Fruit fly (Drosophila melanogaster) whole organism, wandering third instar larva: ENCODE data around the gene CG17549.

Experiments used
- Abd-B ChIP-seq: fragments of >200 bp; optimal IDR thresholded peaks from 2 replicates; lab custom pipeline; 2017; ENCODE audit warnings: missing biosample characterization, missing genetic modification characterization
- CG32264 ChIP-seq: fragments of 200-800 bp; sonication (Bioruptor generic); optimal IDR thresholded peaks from 2 replicates; lab custom pipeline; 2016; ENCODE audit warnings: missing biosample characterization, missing genetic modification characterization
- CG9705 ChIP-seq: fragments of 200-800 bp; sonication (Bioruptor generic); optimal IDR thresholded peaks from 2 replicates; lab custom pipeline; 2018; ENCODE audit warnings: missing biosample characterization, mild to moderate bottlenecking, missing genetic modification characterization
- CrebA ChIP-seq: fragments of 200-800 bp; sonication (Bioruptor generic); optimal IDR thresholded peaks from 2 replicates; lab custom pipeline; 2016; ENCODE audit warnings: missing biosample characterization, mild to moderate bottlenecking, missing genetic modification characterization, borderline replicate concordance
- Dfd ChIP-seq: fragments of >200 bp; optimal IDR thresholded peaks from 2 replicates; lab custom pipeline; 2017; ENCODE audit warnings: missing biosample characterization, missing genetic modification characterization
- Dif ChIP-seq: fragments of 200-275, 200-300 bp; sonication (Bioruptor generic); optimal IDR thresholded peaks from 2 replicates; lab custom pipeline; 2018; ENCODE audit warnings: missing biosample characterization, missing genetic modification characterization; ENCODE audit not compliant: partially characterized antibody
- GATAd ChIP-seq: sonication (Bioruptor generic); optimal IDR thresholded peaks from 2 replicates; lab custom pipeline; 2016; ENCODE audit warnings: missing biosample characterization, missing genetic modification characterization
- HLH106 ChIP-seq: fragments of 200-800 bp; optimal IDR thresholded peaks from 3 replicates; lab custom pipeline; 2019; ENCODE audit warnings: missing biosample characterization, mild to moderate bottlenecking, missing genetic modification characterization, moderate library complexity
- Hnf4 ChIP-seq: fragments of 200-800 bp; sonication (Bioruptor generic); optimal IDR thresholded peaks from 2 replicates; lab custom pipeline; 2016; ENCODE audit warnings: missing biosample characterization, mild to moderate bottlenecking, missing genetic modification characterization
- Hr78 ChIP-seq: fragments of >200 bp; optimal IDR thresholded peaks from 2 replicates; lab custom pipeline; 2017; ENCODE audit warnings: missing biosample characterization, missing genetic modification characterization
- Hr83 ChIP-seq: fragments of 200-300 bp; sonication (Bioruptor generic); optimal IDR thresholded peaks from 2 replicates; lab custom pipeline; 2016; ENCODE audit warnings: missing biosample characterization, mild to moderate bottlenecking, missing genetic modification characterization, moderate library complexity; ENCODE audit not compliant: poor library complexity, severe bottlenecking
- Jra ChIP-seq: sonication (Bioruptor generic); optimal IDR thresholded peaks from 2 replicates; lab custom pipeline; 2016; ENCODE audit warnings: missing biosample characterization, missing genetic modification characterization
- Mio ChIP-seq: sonication (Bioruptor generic); optimal IDR thresholded peaks from 2 replicates; lab custom pipeline; 2016; ENCODE audit warnings: missing biosample characterization, missing genetic modification characterization
- Myc ChIP-seq: fragments of >200 bp; optimal IDR thresholded peaks from 2 replicates; lab custom pipeline; 2017
- N ChIP-seq: fragments of >200 bp; optimal IDR thresholded peaks from 2 replicates; lab custom pipeline; 2018; ENCODE audit warnings: missing biosample characterization, missing external identifiers, missing genetic modification characterization
- OdsH ChIP-seq: fragments of 200-800 bp; sonication (Bioruptor generic); optimal IDR thresholded peaks from 2 replicates; lab custom pipeline; 2016; ENCODE audit warnings: missing biosample characterization, mild to moderate bottlenecking, missing genetic modification characterization
- Rel ChIP-seq, 2 experiments: fragments of 200-800 bp; sonication (Bioruptor generic) in 1 of 2; optimal IDR thresholded peaks; 2 replicates in 1 of 2; 3 replicates in 1 of 2; lab custom pipeline; 2016 to 2019; ENCODE audit warnings: mild to moderate bottlenecking in 2 of 2, missing biosample characterization in 2 of 2, missing genetic modification characterization in 2 of 2, moderate library complexity in 1 of 2
- Sp1 ChIP-seq: fragments of 200-800 bp; sonication (Bioruptor generic); optimal IDR thresholded peaks from 3 replicates; lab custom pipeline; 2019; ENCODE audit warnings: missing biosample characterization, mild to moderate bottlenecking, missing genetic modification characterization, moderate library complexity
- Vsx2 ChIP-seq: fragments of 200-300, 225-300 bp; sonication (Bioruptor generic); optimal IDR thresholded peaks from 2 replicates; lab custom pipeline; 2018; ENCODE audit warnings: missing biosample characterization, missing genetic modification characterization; ENCODE audit not compliant: partially characterized antibody
- br ChIP-seq: fragments of 200-800 bp; sonication (Bioruptor generic); optimal IDR thresholded peaks from 2 replicates; lab custom pipeline; 2016; ENCODE audit warnings: missing biosample characterization, missing genetic modification characterization
- brk ChIP-seq: fragments of 200-800 bp; sonication (Bioruptor generic); optimal IDR thresholded peaks from 2 replicates; lab custom pipeline; 2016; ENCODE audit warnings: missing biosample characterization, mild to moderate bottlenecking, missing genetic modification characterization
- dl ChIP-seq, 2 experiments: fragments of 175-275, 200-275 bp in 1 of 2; fragments of 200-275 bp in 1 of 2; sonication (Bioruptor generic); optimal IDR thresholded peaks; lab custom pipeline; 2018; ENCODE audit warnings: mild to moderate bottlenecking in 2 of 2, missing biosample characterization in 2 of 2, missing genetic modification characterization in 2 of 2, moderate library complexity in 2 of 2; ENCODE audit not compliant: partially characterized antibody in 2 of 2, insufficient read depth in 1 of 2
- dmrt93B ChIP-seq: fragments of 200-800 bp; sonication (Bioruptor generic); optimal IDR thresholded peaks from 2 replicates; lab custom pipeline; 2018; ENCODE audit warnings: missing biosample characterization, mild to moderate bottlenecking, missing genetic modification characterization
- dsf ChIP-seq: sonication (Bioruptor generic); optimal IDR thresholded peaks from 2 replicates; lab custom pipeline; 2016; ENCODE audit warnings: missing biosample characterization, missing genetic modification characterization, borderline replicate concordance
- ey ChIP-seq: fragments of 200-800 bp; sonication (Bioruptor generic); optimal IDR thresholded peaks from 2 replicates; lab custom pipeline; 2016; ENCODE audit warnings: missing biosample characterization, missing genetic modification characterization
- foxo ChIP-seq, 2 experiments: fragments of 200-800 bp; sonication (Bioruptor generic); optimal IDR thresholded peaks; 2 replicates in 1 of 2; 3 replicates in 1 of 2; lab custom pipeline; 2016 to 2017; ENCODE audit warnings: missing biosample characterization in 2 of 2, missing genetic modification characterization in 2 of 2
- fru ChIP-seq: fragments of 200-800 bp; sonication (Bioruptor generic); optimal IDR thresholded peaks from 3 replicates; lab custom pipeline; 2016; ENCODE audit warnings: missing biosample characterization, mild to moderate bottlenecking, missing genetic modification characterization
- h ChIP-seq: fragments of 200-800 bp; sonication (Bioruptor generic); optimal IDR thresholded peaks from 3 replicates; lab custom pipeline; 2016; ENCODE audit warnings: missing biosample characterization, mild to moderate bottlenecking, missing genetic modification characterization
- jim ChIP-seq: fragments of 175-275, 200-325 bp; sonication (Bioruptor generic); optimal IDR thresholded peaks from 2 replicates; lab custom pipeline; 2016; ENCODE audit warnings: missing biosample characterization, mild to moderate bottlenecking, missing genetic modification characterization
- lola ChIP-seq: fragments of >200 bp; optimal IDR thresholded peaks from 2 replicates; lab custom pipeline; 2017; ENCODE audit warnings: missing biosample characterization, missing genetic modification characterization
- pan ChIP-seq: fragments of >200 bp; optimal IDR thresholded peaks from 2 replicates; lab custom pipeline; 2017
- psq ChIP-seq: fragments of 200-800 bp; sonication (Bioruptor generic); optimal IDR thresholded peaks from 3 replicates; lab custom pipeline; 2017; ENCODE audit warnings: missing biosample characterization, mild to moderate bottlenecking, missing genetic modification characterization, moderate library complexity
- rgr ChIP-seq: fragments of 200-800 bp; sonication (Bioruptor generic); optimal IDR thresholded peaks from 3 replicates; lab custom pipeline; 2016; ENCODE audit warnings: missing biosample characterization, mild to moderate bottlenecking, missing genetic modification characterization
- sage ChIP-seq: fragments of 200-800 bp; sonication (Bioruptor generic); optimal IDR thresholded peaks from 2 replicates; lab custom pipeline; 2016; ENCODE audit warnings: missing biosample characterization, mild to moderate bottlenecking, missing genetic modification characterization
- sv ChIP-seq: fragments of 200-800 bp; sonication (Bioruptor generic); optimal IDR thresholded peaks from 3 replicates; lab custom pipeline; 2016; ENCODE audit warnings: missing biosample characterization, missing genetic modification characterization
- tai ChIP-seq: sonication (Bioruptor generic); optimal IDR thresholded peaks from 2 replicates; lab custom pipeline; 2016; ENCODE audit warnings: missing biosample characterization, missing genetic modification characterization
- usp ChIP-seq: fragments of >200 bp; optimal IDR thresholded peaks from 2 replicates; lab custom pipeline; 2017; ENCODE audit warnings: missing biosample characterization, missing genetic modification characterization
- woc ChIP-seq: sonication (Bioruptor generic); optimal IDR thresholded peaks from 2 replicates; lab custom pipeline; 2016; ENCODE audit warnings: missing biosample characterization, mild to moderate bottlenecking, missing genetic modification characterization

CG17549 gene

dm6 chr2L:19424307-19424902 lies 34.5 kb upstream of the CG17549 start:
- TF ChIP-seq GATAd (GFP tag; lab: Kevin White, UChicago) (no peak), h (GFP tag; lab: Kevin White, UChicago) (no peak), foxo (GFP tag; optimal IDR thresholded peaks at IDR 0.05; lab: Kevin White, UChicago) (no peak), Mio (no peak), psq (GFP tag; lab: Kevin White, UChicago) (no peak), HLH106 (tag; lab: Kevin White, UChicago) (no peak), br (no peak), Vsx2 (GFP tag; lab: Kevin White, UChicago) (no peak), Sp1 (GFP tag; lab: Kevin White, UChicago) (no peak), Abd-B (GFP tag; lab: Kevin White, UChicago) (no peak), sage (GFP tag; lab: Kevin White, UChicago) (no peak), woc (GFP tag; lab: Kevin White, UChicago) (no peak), CG32264 (GFP tag; lab: Kevin White, UChicago) (no peak), pan (lab: Kevin White, UChicago) (no peak), OdsH (GFP tag; lab: Kevin White, UChicago) (no peak), jim (GFP tag; lab: Kevin White, UChicago) (no peak), Dif (GFP tag; lab: Kevin White, UChicago) (no peak)
- TF ChIP-seq, all 38 proteins: peak for 0

- TF ChIP-seq Mio (peak; percentile 33), CG9705 (peak; percentile 81), sage (GFP tag; lab: Kevin White, UChicago) (peak; percentile 80), dmrt93B (peak; percentile 90), CrebA (GFP tag; lab: Kevin White, UChicago) (no peak), usp (GFP tag; lab: Kevin White, UChicago) (no peak), fru (GFP tag; lab: Kevin White, UChicago) (peak; percentile 96), Hr83 (GFP tag; lab: Kevin White, UChicago) (peak; percentile 87), foxo (GFP tag; optimal IDR thresholded peaks at IDR 0.05; lab: Kevin White, UChicago) (peak; percentile 29 to 94), N (no peak), pan (lab: Kevin White, UChicago) (no peak), tai (GFP tag; lab: Kevin White, UChicago) (no peak), jim (GFP tag; lab: Kevin White, UChicago) (no peak), OdsH (GFP tag; lab: Kevin White, UChicago) (peak; percentile 94), Hr78 (GFP tag; lab: Kevin White, UChicago) (no peak), Dfd (no peak), Hnf4 (GFP tag; lab: Kevin White, UChicago) (peak; percentile 84), Dif (GFP tag; lab: Kevin White, UChicago) (peak; percentile 98), brk (GFP tag; lab: Kevin White, UChicago) (peak; percentile 83), sv (GFP tag; lab: Kevin White, UChicago) (peak; percentile 97), lola (no peak), dsf (GFP tag; lab: Kevin White, UChicago) (peak; percentile 62), CG32264 (GFP tag; lab: Kevin White, UChicago) (peak; percentile 65), Vsx2 (GFP tag; lab: Kevin White, UChicago) (peak; percentile 45), Jra (GFP tag; lab: Kevin White, UChicago) (peak; percentile 73), rgr (GFP tag; lab: Kevin White, UChicago) (peak; percentile 94), dl (GFP tag; optimal IDR thresholded peaks at IDR 0.05; lab: Kevin White, UChicago; ENCODE audit: insufficient read depth in 1 of 2, partially characterized antibody in 2 of 2) (peak; percentile 89 to 97), Sp1 (GFP tag; lab: Kevin White, UChicago) (peak; percentile 96), HLH106 (tag; lab: Kevin White, UChicago) (peak; percentile 93), Myc (lab: Kevin White, UChicago) (no peak), br (peak; percentile 92), psq (GFP tag; lab: Kevin White, UChicago) (peak; percentile 90), h (GFP tag; lab: Kevin White, UChicago) (peak; percentile 94), GATAd (GFP tag; lab: Kevin White, UChicago) (no peak), Abd-B (GFP tag; lab: Kevin White, UChicago) (no peak), ey (GFP tag; lab: Kevin White, UChicago) (peak; percentile 94), woc (GFP tag; lab: Kevin White, UChicago) (peak; percentile 73), Rel (GFP tag; optimal IDR thresholded peaks at IDR 0.05; lab: Kevin White, UChicago) (peak; percentile 60), Rel (tag; optimal IDR thresholded peaks at IDR 0.05; lab: Kevin White, UChicago) (peak; percentile 58)
- TF ChIP-seq, all 38 proteins: peak for 26
Observed at dm6 chr2L:19423467-19424122, 33.7 kb upstream of the CG17549 start, which contains the start of the genes Alp12 and CG13085. Alp12 (plus strand) TSS chr2L:19424050. CG13085 (plus strand) TSS chr2L:19424050.
